Worm (Caenorhabditis elegans) whole organism, young adult: ENCODE data around the gene mmcm-1.

Experiments used
- B0019.2 ChIP-seq: fragments of 200-800 bp; sonication (Bioruptor generic); conservative IDR thresholded peaks from 2 replicates; pipeline ENCODE4 v1.3.6; 2022; ENCODE audit warnings: missing genetic modification reagents, missing genetic modification characterization, missing compliant biosample characterization
- B0035.1 ChIP-seq: sonication (generic microtip); optimal IDR thresholded peaks from 2 replicates; lab custom pipeline; 2016; ENCODE audit warnings: missing genetic modification characterization, mild to moderate bottlenecking, missing compliant biosample characterization, missing genotype, missing genetic modification reagents
- B0261.1 ChIP-seq: sonication (generic microtip); optimal IDR thresholded peaks from 2 replicates; lab custom pipeline; 2016; ENCODE audit warnings: mild to moderate bottlenecking, missing genetic modification characterization, moderate library complexity, missing compliant biosample characterization
- C17E4.6 ChIP-seq: fragments of 200-800 bp; sonication (Bioruptor generic); IDR thresholded peaks from 2 replicates; pipeline ENCODE4 v1.3.6; 2022; ENCODE audit warnings: missing genetic modification reagents, missing genetic modification characterization, missing compliant biosample characterization
- F49E8.2 ChIP-seq: sonication (generic microtip); optimal IDR thresholded peaks from 3 replicates; lab custom pipeline; 2017; ENCODE audit warnings: missing genetic modification characterization, mild to moderate bottlenecking, missing compliant biosample characterization, antibody characterized with exemption, moderate library complexity; ENCODE audit not compliant: insufficient read depth
- F57A8.1 ChIP-seq: fragments of 200-800 bp; sonication (Bioruptor generic); optimal IDR thresholded peaks from 2 replicates; lab custom pipeline; 2018; ENCODE audit warnings: mild to moderate bottlenecking, missing genetic modification characterization, moderate library complexity, missing compliant biosample characterization
- Y53F4B.3 ChIP-seq: fragments of 200-800 bp; sonication (Bioruptor generic); IDR thresholded peaks from 2 replicates; pipeline ENCODE4 v1.3.6; 2022; ENCODE audit warnings: missing genetic modification reagents, missing genetic modification characterization, missing compliant biosample characterization
- Y53G8AR.9 ChIP-seq: fragments of 200-800 bp; sonication (Bioruptor generic); conservative IDR thresholded peaks from 2 replicates; pipeline ENCODE4 v1.3.6; 2022; ENCODE audit warnings: missing genetic modification reagents, missing genetic modification characterization, missing compliant biosample characterization
- Y67H2A.10 ChIP-seq: fragments of 200-800 bp; sonication (Bioruptor generic); conservative IDR thresholded peaks from 2 replicates; pipeline ENCODE4 v1.3.6; 2022; ENCODE audit warnings: missing genetic modification reagents, missing genetic modification characterization, missing compliant biosample characterization
- Y95B8A.8 ChIP-seq: fragments of 200-800 bp; sonication (Bioruptor generic); IDR thresholded peaks from 2 replicates; pipeline ENCODE4 v1.3.6; 2022; ENCODE audit warnings: missing genetic modification reagents, missing genetic modification characterization, missing compliant biosample characterization
- ZK185.1 ChIP-seq: sonication (generic microtip); optimal IDR thresholded peaks from 2 replicates; lab custom pipeline; 2016; ENCODE audit warnings: mild to moderate bottlenecking, missing genetic modification characterization, missing compliant biosample characterization; ENCODE audit not compliant: poor library complexity, severe bottlenecking
- akir-1 ChIP-seq: fragments of 200-800 bp; sonication (Bioruptor generic); optimal IDR thresholded peaks from 2 replicates; lab custom pipeline; 2018; ENCODE audit warnings: mild to moderate bottlenecking, missing genetic modification characterization, moderate library complexity, missing compliant biosample characterization
- aptf-3 ChIP-seq: fragments of 200-800 bp; sonication (Bioruptor generic); IDR thresholded peaks from 2 replicates; pipeline ENCODE4 v1.3.6; 2022; ENCODE audit warnings: missing genetic modification characterization, missing compliant biosample characterization
- attf-3 ChIP-seq: fragments of 200-800 bp; sonication (Bioruptor generic); conservative IDR thresholded peaks from 2 replicates; pipeline ENCODE4 v1.3.6; 2022; ENCODE audit warnings: missing genetic modification reagents, missing genetic modification characterization, missing compliant biosample characterization
- attf-6 ChIP-seq: fragments of 200-800 bp; sonication (Bioruptor generic); IDR thresholded peaks from 2 replicates; pipeline ENCODE4 v1.3.6; 2022; ENCODE audit warnings: missing genetic modification reagents, missing genetic modification characterization, missing compliant biosample characterization
- ccch-3 ChIP-seq: fragments of 200-800 bp; sonication (Bioruptor generic); optimal IDR thresholded peaks from 2 replicates; lab custom pipeline; 2018; ENCODE audit warnings: mild to moderate bottlenecking, missing genetic modification characterization, missing compliant biosample characterization
- cebp-1 ChIP-seq, 2 experiments: fragments of 200-800 bp in 1 of 2; sonication (Bioruptor generic) in 1 of 2; sonication (generic microtip) in 1 of 2; IDR thresholded peaks in 1 of 2; optimal IDR thresholded peaks in 1 of 2; 2 replicates each; pipeline versions ENCODE4 v1.3.6 to Lab custom; 2017 to 2022; ENCODE audit warnings: missing compliant biosample characterization in 2 of 2, missing genetic modification characterization in 2 of 2, mild to moderate bottlenecking in 1 of 2, missing genetic modification reagents in 1 of 2, moderate library complexity in 1 of 2
- ceh-100 ChIP-seq: fragments of 200-800 bp; sonication (Bioruptor generic); IDR thresholded peaks from 2 replicates; pipeline ENCODE4 v1.3.6; 2022; ENCODE audit warnings: missing genetic modification reagents, missing genetic modification characterization, missing compliant biosample characterization
- ceh-27 ChIP-seq: fragments of 200-800 bp; sonication (Bioruptor generic); optimal IDR thresholded peaks from 2 replicates; lab custom pipeline; 2018; ENCODE audit warnings: mild to moderate bottlenecking, missing genetic modification characterization, moderate library complexity, missing compliant biosample characterization
- ceh-79 ChIP-seq: sonication (generic microtip); optimal IDR thresholded peaks from 2 replicates; lab custom pipeline; 2017; ENCODE audit warnings: mild to moderate bottlenecking, missing genetic modification characterization, missing compliant biosample characterization
- ceh-91 ChIP-seq: fragments of 200-800 bp; sonication (Bioruptor generic); IDR thresholded peaks from 2 replicates; pipeline ENCODE4 v1.3.6; 2022; ENCODE audit warnings: missing genetic modification reagents, missing genetic modification characterization, missing compliant biosample characterization
- egl-18 ChIP-seq: fragments of 200-800 bp; sonication (Bioruptor generic); IDR thresholded peaks from 2 replicates; pipeline ENCODE4 v1.3.6; 2022; ENCODE audit warnings: missing genetic modification reagents, missing genetic modification characterization, missing compliant biosample characterization
- hmg-1.2 ChIP-seq: fragments of 200-800 bp; sonication (Bioruptor generic); IDR thresholded peaks from 2 replicates; pipeline ENCODE4 v1.3.6; 2022; ENCODE audit warnings: missing genetic modification reagents, missing genetic modification characterization, missing compliant biosample characterization
- hrde-1 ChIP-seq: sonication (generic microtip); optimal IDR thresholded peaks from 2 replicates; lab custom pipeline; 2016; ENCODE audit warnings: missing genetic modification characterization, mild to moderate bottlenecking, missing compliant biosample characterization, moderate library complexity, missing genotype, missing genetic modification reagents, borderline replicate concordance
- lin-26 ChIP-seq: fragments of 200-800 bp; sonication (Bioruptor generic); IDR thresholded peaks from 2 replicates; pipeline ENCODE4 v1.3.6; 2022; ENCODE audit warnings: missing genetic modification reagents, missing genetic modification characterization, missing compliant biosample characterization
- lir-1 ChIP-seq: fragments of 200-800 bp; sonication (Bioruptor generic); conservative IDR thresholded peaks from 2 replicates; pipeline ENCODE4 v1.3.6; 2022; ENCODE audit warnings: missing genetic modification reagents, missing genetic modification characterization, missing compliant biosample characterization
- madf-10 ChIP-seq: sonication (generic microtip); optimal IDR thresholded peaks from 2 replicates; lab custom pipeline; 2016; ENCODE audit warnings: mild to moderate bottlenecking, missing genetic modification characterization, missing compliant biosample characterization
- madf-6 ChIP-seq: fragments of 200-800 bp; sonication (Bioruptor generic); IDR thresholded peaks from 2 replicates; pipeline ENCODE4 v1.3.6; 2022; ENCODE audit warnings: missing genetic modification reagents, missing genetic modification characterization, missing compliant biosample characterization
- madf-8 ChIP-seq: fragments of 200-800 bp; sonication (Bioruptor generic); conservative IDR thresholded peaks from 2 replicates; pipeline ENCODE4 v1.3.6; 2022; ENCODE audit warnings: missing genetic modification reagents, missing genetic modification characterization, missing compliant biosample characterization
- nhr-179 ChIP-seq: sonication (generic microtip); optimal IDR thresholded peaks from 2 replicates; lab custom pipeline; 2016; ENCODE audit warnings: mild to moderate bottlenecking, missing genetic modification characterization, missing compliant biosample characterization
- nhr-80 ChIP-seq: sonication (generic microtip); optimal IDR thresholded peaks from 2 replicates; lab custom pipeline; 2016; ENCODE audit warnings: missing genetic modification characterization, missing compliant biosample characterization
- nhr-90 ChIP-seq: sonication (generic microtip); optimal IDR thresholded peaks from 2 replicates; lab custom pipeline; 2016; ENCODE audit warnings: missing genotype, mild to moderate bottlenecking, missing genetic modification characterization, missing compliant biosample characterization
- pha-4 ChIP-seq: fragments of 150-350 bp; sonication (generic microtip); optimal IDR thresholded peaks from 2 replicates; lab custom pipeline; 2014; ENCODE audit warnings: missing biosample characterization, missing genetic modification reagents, missing genetic modification characterization
- snpc-1.1 ChIP-seq: sonication (generic microtip); optimal IDR thresholded peaks from 2 replicates; lab custom pipeline; 2017; ENCODE audit warnings: missing genetic modification characterization, mild to moderate bottlenecking, missing compliant biosample characterization, antibody characterized with exemption, moderate library complexity, missing genotype, missing genetic modification reagents; ENCODE audit not compliant: insufficient read depth
- snpc-3.4 ChIP-seq: sonication (generic microtip); optimal IDR thresholded peaks from 2 replicates; lab custom pipeline; 2017; ENCODE audit warnings: missing genetic modification characterization, mild to moderate bottlenecking, missing compliant biosample characterization, antibody characterized with exemption, moderate library complexity, missing genotype, missing genetic modification reagents
- somi-1 ChIP-seq: fragments of 200-800 bp; sonication (Bioruptor generic); optimal IDR thresholded peaks from 2 replicates; lab custom pipeline; 2018; ENCODE audit warnings: mild to moderate bottlenecking, missing genetic modification characterization, missing compliant biosample characterization
- sptf-2 ChIP-seq: fragments of 200-800 bp; sonication (Bioruptor generic); optimal IDR thresholded peaks from 2 replicates; lab custom pipeline; 2018; ENCODE audit warnings: mild to moderate bottlenecking, missing genetic modification characterization, missing compliant biosample characterization
- tbx-9 ChIP-seq: sonication (generic microtip); optimal IDR thresholded peaks from 2 replicates; lab custom pipeline; 2016; ENCODE audit warnings: borderline replicate concordance, missing genetic modification characterization, inconsistent platforms, missing compliant biosample characterization
- unc-130 ChIP-seq: sonication (generic microtip); optimal IDR thresholded peaks from 2 replicates; lab custom pipeline; 2016; ENCODE audit warnings: missing genetic modification reagents, missing genetic modification characterization, missing compliant biosample characterization
- ztf-28 ChIP-seq: fragments of 200-800 bp; sonication (Bioruptor generic); IDR thresholded peaks from 2 replicates; pipeline ENCODE4 v1.3.6; 2022; ENCODE audit warnings: missing genetic modification reagents, missing genetic modification characterization, missing compliant biosample characterization
- ztf-3 ChIP-seq: fragments of 200-800 bp; sonication (Bioruptor generic); optimal IDR thresholded peaks from 2 replicates; lab custom pipeline; 2018; ENCODE audit warnings: mild to moderate bottlenecking, missing genetic modification characterization, missing compliant biosample characterization

The mmcm-1 gene

ce11 chrIII:3907587-3907986 is at the start of gene mmcm-1:
Gene mmcm-1, minus strand, starts transcription at chrIII:3907687.
- TF ChIP-seq tbx-9 (tag; lab: Kevin White, UChicago) (no peak), somi-1 (GFP tag; lab: Kevin White, UChicago) (no peak), nhr-179 (tag; lab: Kevin White, UChicago) (no peak), ceh-27 (GFP tag; lab: Kevin White, UChicago) (no peak), madf-8 (GFP tag; lab: Robert Waterston, UW) (no peak), nhr-80 (tag; lab: Kevin White, UChicago) (no peak), lir-1 (GFP tag; lab: Robert Waterston, UW) (no peak), akir-1 (no peak)

- TF ChIP-seq Y53F4B.3 (GFP tag; lab: Robert Waterston, UW) (no peak), ZK185.1 (tag; lab: Kevin White, UChicago) (no peak), lin-26 (GFP tag; lab: Robert Waterston, UW) (no peak), B0035.1 (tag; lab: Kevin White, UChicago) (no peak), ztf-28 (GFP tag; lab: Robert Waterston, UW) (no peak), ccch-3 (no peak), F57A8.1 (no peak), ceh-91 (GFP tag; lab: Robert Waterston, UW) (no peak), ceh-79 (tag; lab: Kevin White, UChicago) (no peak), cebp-1 (GFP tag; IDR thresholded peaks at IDR 0.05; lab: Robert Waterston, UW) (no peak), cebp-1 (tag; optimal IDR thresholded peaks at IDR 0.05; lab: Kevin White, UChicago) (no peak), ceh-100 (GFP tag; lab: Robert Waterston, UW) (no peak), madf-10 (tag; lab: Kevin White, UChicago) (no peak), attf-6 (GFP tag; lab: Robert Waterston, UW) (no peak), ztf-3 (no peak), snpc-1.1 (tag; lab: Kevin White, UChicago) (no peak), aptf-3 (no peak), attf-3 (GFP tag; lab: Robert Waterston, UW) (no peak), F49E8.2 (tag; lab: Kevin White, UChicago) (no peak), egl-18 (GFP tag; lab: Robert Waterston, UW) (no peak), Y53G8AR.9 (GFP tag; lab: Robert Waterston, UW) (no peak)
Measured at ce11 chrIII:3956293-3956692, 48.8 kb upstream of the mmcm-1 start, which contains the start of gene F37A8.5. Gene F37A8.5, plus strand, starts transcription at chrIII:3956624.

ce11 chrIII:3955674-3956073 is 48.2 kb upstream of the mmcm-1 start:
- TF ChIP-seq hmg-1.2 (GFP tag; lab: Robert Waterston, UW) (peak; percentile 63; the same call in 1 of the 2 replicates), B0035.1 (tag; lab: Kevin White, UChicago) (no peak), unc-130 (no peak), hrde-1 (tag; lab: Kevin White, UChicago) (no peak), ztf-28 (GFP tag; lab: Robert Waterston, UW) (0 out of 2 replicates have a peak, but pooled peaks have one; percentile 24), snpc-3.4 (no peak), B0261.1 (no peak), Y95B8A.8 (0 out of 2 replicates have a peak, but pooled peaks have one; percentile 13), Y67H2A.10 (GFP tag; lab: Robert Waterston, UW) (no peak), C17E4.6 (GFP tag; lab: Robert Waterston, UW) (no peak), sptf-2 (GFP tag; lab: Kevin White, UChicago) (no peak), ZK185.1 (tag; lab: Kevin White, UChicago) (no peak), nhr-90 (tag; lab: Kevin White, UChicago) (no peak), madf-6 (GFP tag; lab: Robert Waterston, UW) (no peak), pha-4 (tag; lab: Kevin White, UChicago) (no peak), B0019.2 (no peak)
